Worm (Caenorhabditis elegans) whole organism, L1 larva: ENCODE data around the gene top-3.

Experiments
- C16A3.4 ChIP-seq: fragments of 150-350 bp; optimal IDR thresholded peaks from 2 replicates; lab custom pipeline; 2014; ENCODE audit warnings: missing biosample characterization, missing genetic modification characterization
- Y116A8C.19 ChIP-seq: sonication (generic microtip); optimal IDR thresholded peaks from 2 replicates; lab custom pipeline; 2016; ENCODE audit warnings: missing compliant biosample characterization, missing genetic modification characterization, borderline replicate concordance
- aha-1 ChIP-seq: fragments of 150-350 bp; optimal IDR thresholded peaks from 2 replicates; lab custom pipeline; 2014; ENCODE audit warnings: missing biosample characterization, missing genetic modification characterization
- alr-1 ChIP-seq: fragments of 200-800 bp; sonication (Bioruptor generic); optimal IDR thresholded peaks from 2 replicates; lab custom pipeline; 2018; ENCODE audit warnings: borderline replicate concordance, mild to moderate bottlenecking, missing genetic modification characterization, missing compliant biosample characterization
- aly-2 ChIP-seq: fragments of 150-350 bp; optimal IDR thresholded peaks from 2 replicates; lab custom pipeline; 2014; ENCODE audit warnings: missing biosample characterization, missing genetic modification characterization
- blmp-1 ChIP-seq: fragments of 150-350 bp; optimal IDR thresholded peaks from 2 replicates; lab custom pipeline; 2014; ENCODE audit warnings: missing biosample characterization, missing genetic modification characterization
- ceh-63 ChIP-seq: fragments of 200-800 bp; sonication (Bioruptor generic); optimal IDR thresholded peaks from 2 replicates; lab custom pipeline; 2018; ENCODE audit warnings: mild to moderate bottlenecking, missing genetic modification characterization, missing compliant biosample characterization
- ceh-8 ChIP-seq: fragments of 200-800 bp; sonication (Bioruptor generic); optimal IDR thresholded peaks from 2 replicates; lab custom pipeline; 2018; ENCODE audit warnings: mild to moderate bottlenecking, missing genetic modification characterization, moderate library complexity, missing compliant biosample characterization
- ceh-82 ChIP-seq, 3 experiments: fragments of 150-350 bp in 1 of 3; sonication (generic microtip) in 2 of 3; optimal IDR thresholded peaks; 2 replicates each; lab custom pipeline; 2014 to 2017; ENCODE audit warnings: missing biosample characterization in 3 of 3, missing genetic modification characterization in 3 of 3
- ces-1 ChIP-seq: fragments of 150-350 bp; optimal IDR thresholded peaks from 2 replicates; lab custom pipeline; 2014; ENCODE audit warnings: missing biosample characterization, missing genetic modification reagents, missing genetic modification characterization
- dpl-1 ChIP-seq, 3 experiments: fragments of 150-350 bp in 2 of 3; sonication (generic microtip) in 1 of 3; optimal IDR thresholded peaks; 2 replicates each; lab custom pipeline; 2014 to 2017; ENCODE audit warnings: missing biosample characterization in 3 of 3, missing genetic modification characterization in 3 of 3, missing genetic modification reagents in 3 of 3
- dsc-1 ChIP-seq: sonication (generic microtip); optimal IDR thresholded peaks from 2 replicates; lab custom pipeline; 2016; ENCODE audit warnings: mild to moderate bottlenecking, missing genetic modification characterization, missing compliant biosample characterization
- efl-1 ChIP-seq, 4 experiments: fragments of 150-350 bp; optimal IDR thresholded peaks in 3 of 4; peaks in 1 of 4; 1 replicate in 1 of 4; 2 replicates in 3 of 4; lab custom pipeline; 2014; ENCODE audit warnings: missing biosample characterization in 2 of 4, missing genetic modification characterization in 2 of 4, missing genetic modification reagents in 2 of 4
- efl-3 ChIP-seq: fragments of 200-800 bp; sonication (Bioruptor generic); optimal IDR thresholded peaks from 2 replicates; lab custom pipeline; 2018; ENCODE audit warnings: mild to moderate bottlenecking, missing genetic modification characterization, missing compliant biosample characterization
- egl-13 ChIP-seq: sonication (generic microtip); optimal IDR thresholded peaks from 2 replicates; lab custom pipeline; 2016; ENCODE audit warnings: missing genotype, missing genetic modification reagents, missing genetic modification characterization, missing compliant biosample characterization
- egl-27 ChIP-seq, 2 experiments: fragments of 150-350 bp in 1 of 2; sonication (generic microtip); optimal IDR thresholded peaks; 3 replicates each; lab custom pipeline; 2017 to 2018; ENCODE audit warnings: missing biosample characterization in 2 of 2, missing genetic modification characterization in 2 of 2, missing genetic modification reagents in 2 of 2
- elt-2 ChIP-seq: sonication (generic microtip); optimal IDR thresholded peaks from 2 replicates; lab custom pipeline; 2016; ENCODE audit warnings: missing genetic modification characterization, mild to moderate bottlenecking, inconsistent platforms, missing compliant biosample characterization, missing genetic modification reagents
- ets-5 ChIP-seq: fragments of 200-800 bp; sonication (Bioruptor generic); IDR thresholded peaks from 2 replicates; pipeline ENCODE4 v1.3.6; 2022; ENCODE audit warnings: missing genetic modification characterization, missing compliant biosample characterization
- fos-1 ChIP-seq: fragments of 150-350 bp; optimal IDR thresholded peaks from 2 replicates; lab custom pipeline; 2014; ENCODE audit warnings: missing biosample characterization, missing genetic modification characterization
- grh-1 ChIP-seq: fragments of 200-800 bp; sonication (Bioruptor generic); IDR thresholded peaks from 2 replicates; pipeline ENCODE4 v1.3.6; 2022; ENCODE audit warnings: missing genetic modification reagents, missing genetic modification characterization, missing compliant biosample characterization
- hlh-17 ChIP-seq: fragments of 200-800 bp; sonication (Bioruptor generic); optimal IDR thresholded peaks from 2 replicates; lab custom pipeline; 2018; ENCODE audit warnings: missing genetic modification characterization, mild to moderate bottlenecking, missing compliant biosample characterization, moderate library complexity, borderline replicate concordance
- hpl-2 ChIP-seq: fragments of 150-350 bp; optimal IDR thresholded peaks from 2 replicates; lab custom pipeline; 2014; ENCODE audit warnings: missing biosample characterization, missing genetic modification reagents, missing genetic modification characterization
- irx-1 ChIP-seq: sonication (generic microtip); optimal IDR thresholded peaks from 2 replicates; lab custom pipeline; 2016; ENCODE audit warnings: missing genetic modification characterization, missing compliant biosample characterization
- isw-1 ChIP-seq: fragments of 200-800 bp; sonication (Bioruptor generic); IDR thresholded peaks from 2 replicates; pipeline ENCODE4 v1.3.6; 2022; ENCODE audit warnings: missing genetic modification characterization, missing compliant biosample characterization
- jun-1 ChIP-seq: fragments of 150-350 bp; optimal IDR thresholded peaks from 2 replicates; lab custom pipeline; 2014; ENCODE audit warnings: missing biosample characterization, missing genetic modification reagents, missing genetic modification characterization
- lin-35 ChIP-seq, 2 experiments: fragments of 150-350 bp; optimal IDR thresholded peaks; 2 replicates each; lab custom pipeline; 2014; ENCODE audit warnings: missing biosample characterization in 2 of 2, missing genetic modification characterization in 2 of 2, missing genetic modification reagents in 2 of 2
- lin-39 ChIP-seq: fragments of 150-350 bp; optimal IDR thresholded peaks from 2 replicates; lab custom pipeline; 2014; ENCODE audit warnings: missing biosample characterization, missing genetic modification reagents, missing genetic modification characterization
- lir-3 ChIP-seq: sonication (generic microtip); optimal IDR thresholded peaks from 2 replicates; lab custom pipeline; 2016; ENCODE audit warnings: mild to moderate bottlenecking, missing genetic modification characterization, moderate library complexity, missing compliant biosample characterization; ENCODE audit not compliant: poor library complexity
- lsy-2 ChIP-seq, 2 experiments: fragments of 150-350 bp; optimal IDR thresholded peaks; 2 replicates each; lab custom pipeline; 2014; ENCODE audit warnings: missing biosample characterization in 2 of 2, missing genetic modification characterization in 2 of 2
- mab-9 ChIP-seq: fragments of 200-800 bp; sonication (Bioruptor generic); IDR thresholded peaks from 2 replicates; pipeline ENCODE4 v1.3.6; 2022; ENCODE audit warnings: missing genetic modification reagents, missing genetic modification characterization, missing compliant biosample characterization
- mdl-1 ChIP-seq, 2 experiments: fragments of 150-350 bp; optimal IDR thresholded peaks; 2 replicates each; lab custom pipeline; 2014 to 2017; ENCODE audit warnings: missing biosample characterization in 2 of 2, missing genetic modification characterization in 2 of 2, inconsistent platforms in 1 of 2
- mef-2 ChIP-seq: fragments of 150-350 bp; optimal IDR thresholded peaks from 2 replicates; lab custom pipeline; 2014; ENCODE audit warnings: missing biosample characterization, missing genetic modification characterization
- mep-1 ChIP-seq: fragments of 150-350 bp; optimal IDR thresholded peaks from 2 replicates; lab custom pipeline; 2014; ENCODE audit warnings: missing biosample characterization, missing genetic modification characterization
- nhr-28 ChIP-seq: fragments of 150-350 bp; optimal IDR thresholded peaks from 2 replicates; lab custom pipeline; 2014; ENCODE audit warnings: missing biosample characterization, missing genetic modification characterization
- nhr-71 ChIP-seq: sonication (generic microtip); optimal IDR thresholded peaks from 2 replicates; lab custom pipeline; 2016; ENCODE audit warnings: mild to moderate bottlenecking, missing genetic modification characterization, moderate library complexity, missing compliant biosample characterization
- nhr-77 ChIP-seq: fragments of 150-350 bp; optimal IDR thresholded peaks from 2 replicates; lab custom pipeline; 2014; ENCODE audit warnings: missing biosample characterization, missing genetic modification characterization
- nhr-84 ChIP-seq: sonication (generic microtip); optimal IDR thresholded peaks from 2 replicates; lab custom pipeline; 2017; ENCODE audit warnings: missing biosample characterization, missing genetic modification characterization
- nhr-90 ChIP-seq: sonication (generic microtip); optimal IDR thresholded peaks from 2 replicates; lab custom pipeline; 2016; ENCODE audit warnings: mild to moderate bottlenecking, missing genetic modification characterization, missing compliant biosample characterization; ENCODE audit not compliant: poor library complexity
- pax-3 ChIP-seq: fragments of 200-800 bp; sonication (Bioruptor generic); optimal IDR thresholded peaks from 2 replicates; lab custom pipeline; 2018; ENCODE audit warnings: mild to moderate bottlenecking, missing genetic modification characterization, moderate library complexity, missing compliant biosample characterization
- snu-23 ChIP-seq: sonication (generic microtip); optimal IDR thresholded peaks from 2 replicates; lab custom pipeline; 2016; ENCODE audit warnings: missing genetic modification characterization, missing compliant biosample characterization
- sox-4 ChIP-seq: sonication (generic microtip); optimal IDR thresholded peaks from 2 replicates; lab custom pipeline; 2016; ENCODE audit warnings: missing genetic modification characterization, missing compliant biosample characterization
- sptf-1 ChIP-seq: fragments of 150-350 bp; optimal IDR thresholded peaks from 2 replicates; lab custom pipeline; 2014; ENCODE audit warnings: missing biosample characterization, missing genetic modification characterization
- tbx-2 ChIP-seq: sonication (generic microtip); optimal IDR thresholded peaks from 2 replicates; lab custom pipeline; 2016; ENCODE audit warnings: missing genetic modification characterization, missing compliant biosample characterization
- tlp-1 ChIP-seq: fragments of 150-350 bp; optimal IDR thresholded peaks from 2 replicates; lab custom pipeline; 2014; ENCODE audit warnings: missing biosample characterization, missing genetic modification characterization
- unc-130 ChIP-seq: fragments of 150-350 bp; optimal IDR thresholded peaks from 2 replicates; lab custom pipeline; 2017; ENCODE audit warnings: missing biosample characterization, missing genetic modification characterization, inconsistent platforms
- unc-62 ChIP-seq: fragments of 150-350 bp; optimal IDR thresholded peaks from 2 replicates; lab custom pipeline; 2014; ENCODE audit warnings: missing biosample characterization, missing genetic modification reagents, missing genetic modification characterization
- unc-98 ChIP-seq: fragments of 200-800 bp; sonication (Bioruptor generic); IDR thresholded peaks from 2 replicates; pipeline ENCODE4 v1.3.6; 2022; ENCODE audit warnings: missing genetic modification characterization, missing compliant biosample characterization
- zag-1 ChIP-seq: fragments of 150-350 bp; optimal IDR thresholded peaks from 2 replicates; lab custom pipeline; 2014; ENCODE audit warnings: missing biosample characterization, missing genetic modification characterization
- ztf-4 ChIP-seq: fragments of 150-350 bp; optimal IDR thresholded peaks from 2 replicates; lab custom pipeline; 2014; ENCODE audit warnings: missing biosample characterization, missing genetic modification characterization

top-3 gene

ce11 chrIII:11960080-11960479, at the start of gene top-3:
TSS of gene top-3 (minus strand) at chrIII:11960180.
- no peak for TF ChIP-seq egl-13 (tag; lab: Kevin White, UChicago)
- no peak for TF ChIP-seq elt-2
- no peak for TF ChIP-seq irx-1 (tag; lab: Kevin White, UChicago)
- TF ChIP-seq zag-1 (tag; lab: Kevin White, UChicago), result no peak
- TF ChIP-seq tbx-2 (tag; lab: Kevin White, UChicago), result no peak
- TF ChIP-seq sptf-1 (tag; lab: Kevin White, UChicago), result no peak
- no peak for TF ChIP-seq aha-1 (tag; lab: Kevin White, UChicago)
- no peak for TF ChIP-seq unc-130 (tag; lab: Kevin White, UChicago)
- TF ChIP-seq egl-27 (tag; optimal IDR thresholded peaks at IDR 0.05; lab: Kevin White, UChicago), result no peak
- no peak for TF ChIP-seq fos-1 (tag; lab: Kevin White, UChicago)
- TF ChIP-seq mdl-1 (tag; optimal IDR thresholded peaks at IDR 0.05; lab: Kevin White, UChicago), result no peak
- TF ChIP-seq snu-23 (GFP tag; lab: Kevin White, UChicago), result no peak
- no peak for TF ChIP-seq isw-1 (GFP tag; lab: Robert Waterston, UW)
- TF ChIP-seq lsy-2 (tag; optimal IDR thresholded peaks at IDR 0.05; lab: Kevin White, UChicago), result no peak
- no peak for TF ChIP-seq aly-2 (tag; lab: Kevin White, UChicago)
- TF ChIP-seq lin-39 (tag; lab: Kevin White, UChicago), result no peak
- no peak for TF ChIP-seq nhr-90 (tag; lab: Kevin White, UChicago)
- no peak for TF ChIP-seq efl-3 (GFP tag; lab: Kevin White, UChicago)
- TF ChIP-seq dsc-1 (tag; lab: Kevin White, UChicago), result no peak
- TF ChIP-seq lin-35 (GFP tag; optimal IDR thresholded peaks at IDR 0.05; lab: Kevin White, UChicago), result no peak
- TF ChIP-seq, all 84 proteins: peak for 0

- TF ChIP-seq mef-2 (no peak), egl-27 (tag; optimal IDR thresholded peaks at IDR 0.05; lab: Kevin White, UChicago) (no peak), sox-4 (tag; lab: Kevin White, UChicago) (no peak), unc-62 (GFP tag; lab: Kevin White, UChicago) (no peak), grh-1 (peak; percentile 22; the same call in 1 of the 2 replicates), ceh-8 (GFP tag; lab: Kevin White, UChicago) (no peak), alr-1 (no peak), pax-3 (tag; lab: Kevin White, UChicago) (no peak), Y116A8C.19 (no peak), snu-23 (GFP tag; lab: Kevin White, UChicago) (peak; percentile 59), lin-39 (tag; lab: Kevin White, UChicago) (no peak), mab-9 (GFP tag; lab: Robert Waterston, UW) (no peak), C16A3.4 (tag; lab: Kevin White, UChicago) (no peak), mep-1 (tag; lab: Kevin White, UChicago) (no peak), nhr-84 (tag; lab: Kevin White, UChicago) (no peak), nhr-77 (tag; lab: Kevin White, UChicago) (no peak), elt-2 (no peak), hlh-17 (no peak), sptf-1 (tag; lab: Kevin White, UChicago) (no peak), nhr-28 (no peak), hpl-2 (no peak), efl-1 (optimal IDR thresholded peaks at IDR 0.05; lab: Kevin White, UChicago) (no peak), efl-1 (GFP tag; optimal IDR thresholded peaks at IDR 0.05 in 1 of 2; lab: Kevin White, UChicago) (peak in 1 of 2 experiments; percentile 92), ceh-82 (tag; optimal IDR thresholded peaks at IDR 0.05; lab: Kevin White, UChicago) (no peak), unc-98 (GFP tag; lab: Robert Waterston, UW) (no peak), aha-1 (tag; lab: Kevin White, UChicago) (no peak), blmp-1 (peak; percentile 30), isw-1 (GFP tag; lab: Robert Waterston, UW) (no peak), nhr-71 (tag; lab: Kevin White, UChicago) (peak; percentile 43), ces-1 (GFP tag; lab: Kevin White, UChicago) (no peak), ets-5 (no peak), lir-3 (no peak), dpl-1 (GFP tag; optimal IDR thresholded peaks at IDR 0.05; lab: Kevin White, UChicago) (no peak), tlp-1 (tag; lab: Kevin White, UChicago) (no peak), efl-3 (GFP tag; lab: Kevin White, UChicago) (no peak), ceh-63 (GFP tag; lab: Kevin White, UChicago) (no peak), ztf-4 (tag; lab: Kevin White, UChicago) (no peak), jun-1 (tag; lab: Kevin White, UChicago) (no peak), zag-1 (tag; lab: Kevin White, UChicago) (no peak)
Measured at ce11 chrIII:12009764-12010163, 49.8 kb upstream of the top-3 start.
